ENCODE assay signal across 4 worm cellular contexts in genomic region chrV:13551601-13552000, ce11.
TF ChIP-seq lines count a peak whose summit lies in the region.

Gene C56A3.4 (minus strand): TSS chrV:13551754.
Gene C56A3.5 (plus strand): TSS chrV:13551967.

TF ChIP-seq in whole organism, L1 larva, 84 proteins besides CTCF, POLR2A, EP300 and RAD21 (continued from another document and continues in another):
- no peak for TF ChIP-seq lin-39 (tag; optimal IDR thresholded peaks at IDR 0.05; lab: Kevin White, UChicago)
- peak; percentile 87 for TF ChIP-seq ceh-90 (tag; optimal IDR thresholded peaks at IDR 0.05; lab: Kevin White, UChicago)
- no peak for TF ChIP-seq ceh-63 (GFP tag; optimal IDR thresholded peaks at IDR 0.05; lab: Kevin White, UChicago)
- peak; percentile 48 for TF ChIP-seq lin-15B (tag; optimal IDR thresholded peaks at IDR 0.05; lab: Kevin White, UChicago)
- peak; percentile 56 for TF ChIP-seq mep-1 (tag; optimal IDR thresholded peaks at IDR 0.05; lab: Kevin White, UChicago)
- TF ChIP-seq vab-15 (tag; optimal IDR thresholded peaks at IDR 0.05; lab: Kevin White, UChicago) = no peak
- no peak for TF ChIP-seq nhr-11 (tag; optimal IDR thresholded peaks at IDR 0.05; lab: Kevin White, UChicago)
- no peak for TF ChIP-seq efl-3 (GFP tag; optimal IDR thresholded peaks at IDR 0.05; lab: Kevin White, UChicago)
- TF ChIP-seq lir-3 (tag; optimal IDR thresholded peaks at IDR 0.05; lab: Kevin White, UChicago; ENCODE audit: poor library complexity) = peak; percentile 88
- TF ChIP-seq dpl-1 (GFP tag; optimal IDR thresholded peaks at IDR 0.05; lab: Kevin White, UChicago) = peak; percentile 61 to 83 (median 77)
- peak; percentile 27 for TF ChIP-seq jun-1 (tag; optimal IDR thresholded peaks at IDR 0.05; lab: Kevin White, UChicago)
- peak; percentile 8 for TF ChIP-seq fos-1 (tag; optimal IDR thresholded peaks at IDR 0.05; lab: Kevin White, UChicago)
- TF ChIP-seq elt-3 (tag; optimal IDR thresholded peaks at IDR 0.05; lab: Kevin White, UChicago) = peak in 1 of 6 experiments; percentile 9
- TF ChIP-seq mef-2 (tag; optimal IDR thresholded peaks at IDR 0.05; lab: Kevin White, UChicago) = no peak
- no peak for TF ChIP-seq egl-27 (tag; optimal IDR thresholded peaks at IDR 0.05; lab: Kevin White, UChicago)
- TF ChIP-seq nhr-19 (GFP tag; conservative IDR thresholded peaks at IDR 0.05; lab: Robert Waterston, UW) = peak; percentile 65
- TF ChIP-seq lin-13 (GFP tag; optimal IDR thresholded peaks at IDR 0.05; lab: Kevin White, UChicago) = peak; percentile 15
- TF ChIP-seq lsy-2 (tag; optimal IDR thresholded peaks at IDR 0.05; lab: Kevin White, UChicago) = peak; percentile 48 to 65
- TF ChIP-seq hpl-2 (GFP tag; optimal IDR thresholded peaks at IDR 0.05; lab: Kevin White, UChicago) = no peak
- peak; percentile 8 for TF ChIP-seq C04F5.9 (tag; optimal IDR thresholded peaks at IDR 0.05; lab: Kevin White, UChicago)
- TF ChIP-seq lin-14 (GFP tag; optimal IDR thresholded peaks at IDR 0.05; lab: Kevin White, UChicago) = peak; percentile 70
- TF ChIP-seq unc-98 (GFP tag; IDR thresholded peaks at IDR 0.05; lab: Robert Waterston, UW) = peak; percentile 24; the same call in 1 of the 2 replicates
- no peak for TF ChIP-seq mab-9 (GFP tag; IDR thresholded peaks at IDR 0.05; lab: Robert Waterston, UW)
- no peak for TF ChIP-seq grh-1 (GFP tag; IDR thresholded peaks at IDR 0.05; lab: Robert Waterston, UW)
- peak in 1 of 2 experiments; percentile 50 for TF ChIP-seq mdl-1 (tag; optimal IDR thresholded peaks at IDR 0.05; lab: Kevin White, UChicago)
- TF ChIP-seq dsc-1 (tag; optimal IDR thresholded peaks at IDR 0.05; lab: Kevin White, UChicago) = peak; percentile 55
- peak; percentile 73 for TF ChIP-seq nhr-47 (tag; optimal IDR thresholded peaks at IDR 0.05; lab: Kevin White, UChicago)
- TF ChIP-seq elt-2 (tag; optimal IDR thresholded peaks at IDR 0.05; lab: Kevin White, UChicago) = peak; percentile 32
- peak; percentile 69 to 75 for TF ChIP-seq efl-1 (optimal IDR thresholded peaks at IDR 0.05; lab: Kevin White, UChicago)
- TF ChIP-seq efl-1 (GFP tag; optimal IDR thresholded peaks at IDR 0.05 in 1 of 2; lab: Kevin White, UChicago) = peak; percentile 81 to 96
- TF ChIP-seq sox-4 (tag; optimal IDR thresholded peaks at IDR 0.05; lab: Kevin White, UChicago) = peak; percentile 38
- TF ChIP-seq egl-13 (tag; optimal IDR thresholded peaks at IDR 0.05; lab: Kevin White, UChicago) = peak; percentile 59
- TF ChIP-seq zip-4 (GFP tag; optimal IDR thresholded peaks at IDR 0.05; lab: Kevin White, UChicago) = peak; percentile 82

TF ChIP-seq in whole organism, L2 larva, 48 proteins besides CTCF, POLR2A, EP300 and RAD21 (continued from another document):
- TF ChIP-seq ztf-4 (tag; optimal IDR thresholded peaks at IDR 0.05; lab: Kevin White, UChicago) (no peak), gmeb-1 (tag; optimal IDR thresholded peaks at IDR 0.05; lab: Kevin White, UChicago) (peak; percentile 64), R02D3.7 (tag; optimal IDR thresholded peaks at IDR 0.05; lab: Kevin White, UChicago) (no peak), dmd-4 (tag; optimal IDR thresholded peaks at IDR 0.05; lab: Kevin White, UChicago) (no peak), unc-39 (tag; optimal IDR thresholded peaks at IDR 0.05; lab: Kevin White, UChicago) (no peak), nhr-237 (tag; optimal IDR thresholded peaks at IDR 0.05; lab: Kevin White, UChicago) (no peak), nhr-23 (tag; optimal IDR thresholded peaks at IDR 0.05; lab: Kevin White, UChicago) (no peak), fos-1 (tag; optimal IDR thresholded peaks at IDR 0.05; lab: Kevin White, UChicago) (peak; percentile 50), ztf-11 (tag; optimal IDR thresholded peaks at IDR 0.05; lab: Kevin White, UChicago) (no peak), ceh-16 (tag; optimal IDR thresholded peaks at IDR 0.05; lab: Kevin White, UChicago) (no peak), zag-1 (tag; optimal IDR thresholded peaks at IDR 0.05; lab: Kevin White, UChicago) (no peak), sma-9 (GFP tag; optimal IDR thresholded peaks at IDR 0.05; lab: Kevin White, UChicago) (peak; percentile 54), sma-9 (tag; optimal IDR thresholded peaks at IDR 0.05; lab: Kevin White, UChicago) (no peak), lin-11 (tag; optimal IDR thresholded peaks at IDR 0.05; lab: Kevin White, UChicago) (no peak), egl-27 (tag; optimal IDR thresholded peaks at IDR 0.05; lab: Kevin White, UChicago) (no peak), crh-2 (tag; optimal IDR thresholded peaks at IDR 0.05; lab: Kevin White, UChicago) (peak; percentile 54), blmp-1 (tag; optimal IDR thresholded peaks at IDR 0.05; lab: Kevin White, UChicago; ENCODE audit: insufficient read depth) (no peak), ama-1 (optimal IDR thresholded peaks at IDR 0.05; lab: Kevin White, UChicago) (no peak), alr-1 (tag; optimal IDR thresholded peaks at IDR 0.05; lab: Kevin White, UChicago) (no peak), sem-4 (tag; optimal IDR thresholded peaks at IDR 0.05; lab: Kevin White, UChicago) (no peak), C34F6.9 (tag; optimal IDR thresholded peaks at IDR 0.05; lab: Kevin White, UChicago) (peak; percentile 82), nhr-12 (tag; optimal IDR thresholded peaks at IDR 0.05; lab: Kevin White, UChicago) (no peak), snpc-4 (tag; optimal IDR thresholded peaks at IDR 0.05; lab: Kevin White, UChicago) (peak; percentile 14), nhr-6 (tag; optimal IDR thresholded peaks at IDR 0.05; lab: Kevin White, UChicago) (no peak), unc-55 (GFP tag; optimal IDR thresholded peaks at IDR 0.05; lab: Kevin White, UChicago) (peak; percentile 67), nhr-77 (tag; optimal IDR thresholded peaks at IDR 0.05; lab: Kevin White, UChicago) (no peak), elt-3 (tag; optimal IDR thresholded peaks at IDR 0.05; lab: Kevin White, UChicago) (no peak), lin-39 (tag; optimal IDR thresholded peaks at IDR 0.05; lab: Kevin White, UChicago) (no peak), sma-3 (GFP tag; optimal IDR thresholded peaks at IDR 0.05; lab: Kevin White, UChicago) (peak; percentile 30), elt-1 (tag; optimal IDR thresholded peaks at IDR 0.05; lab: Kevin White, UChicago) (no peak), unc-62 (GFP tag; optimal IDR thresholded peaks at IDR 0.05; lab: Kevin White, UChicago) (no peak), skn-1 (tag; optimal IDR thresholded peaks at IDR 0.05; lab: Kevin White, UChicago) (peak; percentile 7), ZK546.5 (tag; optimal IDR thresholded peaks at IDR 0.05; lab: Kevin White, UChicago) (no peak), nhr-129 (tag; optimal IDR thresholded peaks at IDR 0.05; lab: Kevin White, UChicago) (peak; percentile 60), ceh-82 (tag; optimal IDR thresholded peaks at IDR 0.05; lab: Kevin White, UChicago) (no peak)

TF ChIP-seq in whole organism, L4 larva, 104 proteins besides CTCF, POLR2A, EP300 and RAD21 (continued from another document):
- TF ChIP-seq hlh-11 (tag; optimal IDR thresholded peaks at IDR 0.05; lab: Kevin White, UChicago) = no peak
- no peak for TF ChIP-seq nhr-76 (tag; optimal IDR thresholded peaks at IDR 0.05; lab: Kevin White, UChicago)
- peak; percentile 1 for TF ChIP-seq dve-1 (tag; optimal IDR thresholded peaks at IDR 0.05; lab: Kevin White, UChicago; ENCODE audit: insufficient read depth)
- peak; percentile 88 for TF ChIP-seq hlh-30 (tag; optimal IDR thresholded peaks at IDR 0.05; lab: Kevin White, UChicago; ENCODE audit: insufficient read depth)
- TF ChIP-seq rbr-2 (tag; optimal IDR thresholded peaks at IDR 0.05; lab: Kevin White, UChicago) = peak; percentile 14
- no peak for TF ChIP-seq Y105C5A.15 (GFP tag; IDR thresholded peaks at IDR 0.05; lab: Robert Waterston, UW)

TF ChIP-seq in whole organism, young adult, 124 proteins besides CTCF, POLR2A, EP300 and RAD21 (continued from another document and continues in another):
- TF ChIP-seq Y53G8AR.9 (GFP tag; conservative IDR thresholded peaks at IDR 0.05; lab: Robert Waterston, UW) = no peak
- no peak for TF ChIP-seq nfyb-1 (GFP tag; IDR thresholded peaks at IDR 0.05; lab: Robert Waterston, UW)
- no peak for TF ChIP-seq atf-7 (tag; optimal IDR thresholded peaks at IDR 0.05; lab: Kevin White, UChicago)
- no peak for TF ChIP-seq Y95B8A.8 (GFP tag; IDR thresholded peaks at IDR 0.05; lab: Robert Waterston, UW)
- no peak for TF ChIP-seq let-607 (tag; optimal IDR thresholded peaks at IDR 0.05; lab: Kevin White, UChicago)
- no peak for TF ChIP-seq hsf-1 (GFP tag; IDR thresholded peaks at IDR 0.05; lab: Robert Waterston, UW)
- TF ChIP-seq xnd-1 (tag; optimal IDR thresholded peaks at IDR 0.05; lab: Kevin White, UChicago) = no peak
- TF ChIP-seq Y56A3A.18 (GFP tag; IDR thresholded peaks at IDR 0.05; lab: Robert Waterston, UW) = no peak
- TF ChIP-seq mel-28 (tag; optimal IDR thresholded peaks at IDR 0.05; lab: Kevin White, UChicago; ENCODE audit: borderline replicate concordance) = no peak
- TF ChIP-seq let-526 (GFP tag; IDR thresholded peaks at IDR 0.05; lab: Robert Waterston, UW) = peak; percentile 63; the same call in 1 of the 2 replicates
- no peak for TF ChIP-seq athp-1 (tag; optimal IDR thresholded peaks at IDR 0.05; lab: Kevin White, UChicago)
- no peak for TF ChIP-seq efl-1 (GFP tag; optimal IDR thresholded peaks at IDR 0.05; lab: Kevin White, UChicago)
- TF ChIP-seq B0336.3 (GFP tag; IDR thresholded peaks at IDR 0.05; lab: Robert Waterston, UW) = no peak
- TF ChIP-seq ztf-28 (GFP tag; IDR thresholded peaks at IDR 0.05; lab: Robert Waterston, UW) = no peak
- no peak for TF ChIP-seq ztf-3 (GFP tag; optimal IDR thresholded peaks at IDR 0.05; lab: Kevin White, UChicago)
- no peak for TF ChIP-seq lin-26 (GFP tag; IDR thresholded peaks at IDR 0.05; lab: Robert Waterston, UW)
- no peak for TF ChIP-seq F37B4.10 (GFP tag; IDR thresholded peaks at IDR 0.05; lab: Robert Waterston, UW)
- TF ChIP-seq aptf-2 (GFP tag; conservative IDR thresholded peaks at IDR 0.05; lab: Robert Waterston, UW) = no peak
- no peak for TF ChIP-seq nhr-179 (tag; optimal IDR thresholded peaks at IDR 0.05; lab: Kevin White, UChicago)
- TF ChIP-seq hlh-12 (tag; optimal IDR thresholded peaks at IDR 0.05; lab: Kevin White, UChicago) = no peak
- TF ChIP-seq lsl-1 (GFP tag; optimal IDR thresholded peaks at IDR 0.05; lab: Kevin White, UChicago) = no peak
- TF ChIP-seq F49E8.2 (tag; optimal IDR thresholded peaks at IDR 0.05; lab: Kevin White, UChicago; ENCODE audit: insufficient read depth) = no peak
- TF ChIP-seq nfya-2 (GFP tag; IDR thresholded peaks at IDR 0.05; lab: Robert Waterston, UW) = no peak
- no peak for TF ChIP-seq tbp1 (GFP tag; optimal IDR thresholded peaks at IDR 0.05; lab: Kevin White, UChicago)
- no peak for TF ChIP-seq mes-4 (tag; optimal IDR thresholded peaks at IDR 0.05; lab: Kevin White, UChicago)
- no peak for TF ChIP-seq B0261.1 (tag; optimal IDR thresholded peaks at IDR 0.05; lab: Kevin White, UChicago)
- TF ChIP-seq cebp-2 (GFP tag; IDR thresholded peaks at IDR 0.05; lab: Robert Waterston, UW) = no peak
- TF ChIP-seq snpc-3.4 (tag; optimal IDR thresholded peaks at IDR 0.05; lab: Kevin White, UChicago) = no peak
- no peak for TF ChIP-seq B0035.1 (tag; optimal IDR thresholded peaks at IDR 0.05; lab: Kevin White, UChicago)
- TF ChIP-seq D2030.7 (GFP tag; IDR thresholded peaks at IDR 0.05; lab: Robert Waterston, UW) = 0 out of 2 replicates have a peak, but pooled peaks have one; percentile 26
- 0 out of 2 replicates have a peak, but pooled peaks have one; percentile 21 for TF ChIP-seq hmg-1.2 (GFP tag; IDR thresholded peaks at IDR 0.05; lab: Robert Waterston, UW)
- TF ChIP-seq pha-4 (tag; optimal IDR thresholded peaks at IDR 0.05; lab: Kevin White, UChicago) = no peak
- TF ChIP-seq F57C9.4 (tag; optimal IDR thresholded peaks at IDR 0.05; lab: Kevin White, UChicago) = no peak
- TF ChIP-seq ztf-26 (tag; optimal IDR thresholded peaks at IDR 0.05; lab: Kevin White, UChicago) = no peak
- no peak for TF ChIP-seq F22D6.2 (tag; optimal IDR thresholded peaks at IDR 0.05; lab: Kevin White, UChicago)
- TF ChIP-seq snpc-4 (GFP tag; optimal IDR thresholded peaks at IDR 0.05; lab: Kevin White, UChicago) = no peak
- peak in 1 of 4 experiments; percentile 14 for TF ChIP-seq snpc-4 (tag; optimal IDR thresholded peaks at IDR 0.05; lab: Kevin White, UChicago)
- TF ChIP-seq hlh-26 (GFP tag; conservative IDR thresholded peaks at IDR 0.05; lab: Robert Waterston, UW) = no peak
- no peak for TF ChIP-seq ceh-100 (GFP tag; IDR thresholded peaks at IDR 0.05; lab: Robert Waterston, UW)
- TF ChIP-seq B0019.2 (GFP tag; conservative IDR thresholded peaks at IDR 0.05; lab: Robert Waterston, UW) = no peak
- TF ChIP-seq fkh-3 (tag; optimal IDR thresholded peaks at IDR 0.05; lab: Kevin White, UChicago) = no peak
- TF ChIP-seq egl-44 (GFP tag; IDR thresholded peaks at IDR 0.05; lab: Robert Waterston, UW) = no peak
- no peak for TF ChIP-seq somi-1 (GFP tag; optimal IDR thresholded peaks at IDR 0.05; lab: Kevin White, UChicago)
- peak; percentile 48 for TF ChIP-seq ZK185.1 (tag; optimal IDR thresholded peaks at IDR 0.05; lab: Kevin White, UChicago; ENCODE audit: poor library complexity, severe bottlenecking)
- no peak for TF ChIP-seq madf-6 (GFP tag; IDR thresholded peaks at IDR 0.05; lab: Robert Waterston, UW)
- 0 out of 2 replicates have a peak, but pooled peaks have one; percentile 10 for TF ChIP-seq ztf-25 (GFP tag; IDR thresholded peaks at IDR 0.05; lab: Robert Waterston, UW)
- no peak for TF ChIP-seq egrh-3 (GFP tag; IDR thresholded peaks at IDR 0.05; lab: Robert Waterston, UW)
- no peak for TF ChIP-seq zfh-2 (GFP tag; conservative IDR thresholded peaks at IDR 0.05; lab: Robert Waterston, UW)
- TF ChIP-seq dpl-1 (GFP tag; optimal IDR thresholded peaks at IDR 0.05; lab: Kevin White, UChicago) = no peak
- TF ChIP-seq ztf-22 (GFP tag; optimal IDR thresholded peaks at IDR 0.05; lab: Kevin White, UChicago) = no peak
- no peak for TF ChIP-seq madf-8 (GFP tag; conservative IDR thresholded peaks at IDR 0.05; lab: Robert Waterston, UW)
- TF ChIP-seq sea-2 (GFP tag; IDR thresholded peaks at IDR 0.05; lab: Robert Waterston, UW) = no peak
- TF ChIP-seq F39B2.1 (GFP tag; IDR thresholded peaks at IDR 0.05; lab: Robert Waterston, UW) = no peak
- no peak for TF ChIP-seq madf-3 (GFP tag; IDR thresholded peaks at IDR 0.05; lab: Robert Waterston, UW)
- no peak for TF ChIP-seq unc-62 (GFP tag; optimal IDR thresholded peaks at IDR 0.05; lab: Kevin White, UChicago)
- TF ChIP-seq nhr-90 (tag; optimal IDR thresholded peaks at IDR 0.05; lab: Kevin White, UChicago) = no peak
- no peak for TF ChIP-seq F33H1.4 (GFP tag; IDR thresholded peaks at IDR 0.05; lab: Robert Waterston, UW)
- TF ChIP-seq sdz-38 (tag; optimal IDR thresholded peaks at IDR 0.05; lab: Kevin White, UChicago) = no peak
- no peak for TF ChIP-seq ceh-58 (GFP tag; IDR thresholded peaks at IDR 0.05; lab: Robert Waterston, UW)
- no peak for TF ChIP-seq F10E7.11 (tag; optimal IDR thresholded peaks at IDR 0.05; lab: Kevin White, UChicago)
- no peak for TF ChIP-seq snpc-1.3 (tag; optimal IDR thresholded peaks at IDR 0.05; lab: Kevin White, UChicago; ENCODE audit: insufficient read depth)
- TF ChIP-seq ztf-6 (GFP tag; IDR thresholded peaks at IDR 0.05; lab: Robert Waterston, UW) = no peak
- no peak for TF ChIP-seq F55B11.4 (tag; optimal IDR thresholded peaks at IDR 0.05; lab: Kevin White, UChicago; ENCODE audit: borderline replicate concordance, insufficient read depth)
- TF ChIP-seq cebp-1 (GFP tag; IDR thresholded peaks at IDR 0.05; lab: Robert Waterston, UW) = peak; percentile 92
- TF ChIP-seq cebp-1 (tag; optimal IDR thresholded peaks at IDR 0.05; lab: Kevin White, UChicago) = peak; percentile 99
- TF ChIP-seq lin-40 (tag; optimal IDR thresholded peaks at IDR 0.05; lab: Kevin White, UChicago) = peak; percentile 4
- TF ChIP-seq zim-3 (tag; optimal IDR thresholded peaks at IDR 0.05; lab: Kevin White, UChicago) = no peak
- TF ChIP-seq nhr-27 (tag; optimal IDR thresholded peaks at IDR 0.05; lab: Kevin White, UChicago) = no peak
- peak in 1 of 3 experiments; percentile 20 for TF ChIP-seq lin-35 (GFP tag; optimal IDR thresholded peaks at IDR 0.05; lab: Kevin White, UChicago)
- TF ChIP-seq bed-2 (GFP tag; IDR thresholded peaks at IDR 0.05; lab: Robert Waterston, UW) = no peak
- TF ChIP-seq nfya-1 (tag; optimal IDR thresholded peaks at IDR 0.05; lab: Kevin White, UChicago; ENCODE audit: borderline replicate concordance, insufficient read depth) = no peak
